Fruit fly (Drosophila melanogaster) whole organism, wandering third instar larva: ENCODE measurements around the gene Tap42.

ENCODE experiments used
- Abd-B ChIP-seq: fragments of >200 bp; optimal IDR thresholded peaks from 2 replicates; lab custom pipeline; 2017; ENCODE audit warnings: missing biosample characterization, missing genetic modification characterization
- CG32264 ChIP-seq: fragments of 200-800 bp; sonication (Bioruptor generic); optimal IDR thresholded peaks from 2 replicates; lab custom pipeline; 2016; ENCODE audit warnings: missing biosample characterization, missing genetic modification characterization
- CG9705 ChIP-seq: fragments of 200-800 bp; sonication (Bioruptor generic); optimal IDR thresholded peaks from 2 replicates; lab custom pipeline; 2018; ENCODE audit warnings: missing biosample characterization, mild to moderate bottlenecking, missing genetic modification characterization
- CrebA ChIP-seq: fragments of 200-800 bp; sonication (Bioruptor generic); optimal IDR thresholded peaks from 2 replicates; lab custom pipeline; 2016; ENCODE audit warnings: missing biosample characterization, mild to moderate bottlenecking, missing genetic modification characterization, borderline replicate concordance
- Dfd ChIP-seq: fragments of >200 bp; optimal IDR thresholded peaks from 2 replicates; lab custom pipeline; 2017; ENCODE audit warnings: missing biosample characterization, missing genetic modification characterization
- Dif ChIP-seq: fragments of 200-275, 200-300 bp; sonication (Bioruptor generic); optimal IDR thresholded peaks from 2 replicates; lab custom pipeline; 2018; ENCODE audit warnings: missing biosample characterization, missing genetic modification characterization; ENCODE audit not compliant: partially characterized antibody
- GATAd ChIP-seq: sonication (Bioruptor generic); optimal IDR thresholded peaks from 2 replicates; lab custom pipeline; 2016; ENCODE audit warnings: missing biosample characterization, missing genetic modification characterization
- HLH106 ChIP-seq: fragments of 200-800 bp; optimal IDR thresholded peaks from 3 replicates; lab custom pipeline; 2019; ENCODE audit warnings: missing biosample characterization, mild to moderate bottlenecking, missing genetic modification characterization, moderate library complexity
- Hnf4 ChIP-seq: fragments of 200-800 bp; sonication (Bioruptor generic); optimal IDR thresholded peaks from 2 replicates; lab custom pipeline; 2016; ENCODE audit warnings: missing biosample characterization, mild to moderate bottlenecking, missing genetic modification characterization
- Hr78 ChIP-seq: fragments of >200 bp; optimal IDR thresholded peaks from 2 replicates; lab custom pipeline; 2017; ENCODE audit warnings: missing biosample characterization, missing genetic modification characterization
- Hr83 ChIP-seq: fragments of 200-300 bp; sonication (Bioruptor generic); optimal IDR thresholded peaks from 2 replicates; lab custom pipeline; 2016; ENCODE audit warnings: missing biosample characterization, mild to moderate bottlenecking, missing genetic modification characterization, moderate library complexity; ENCODE audit not compliant: poor library complexity, severe bottlenecking
- Jra ChIP-seq: sonication (Bioruptor generic); optimal IDR thresholded peaks from 2 replicates; lab custom pipeline; 2016; ENCODE audit warnings: missing biosample characterization, missing genetic modification characterization
- Mio ChIP-seq: sonication (Bioruptor generic); optimal IDR thresholded peaks from 2 replicates; lab custom pipeline; 2016; ENCODE audit warnings: missing biosample characterization, missing genetic modification characterization
- Myc ChIP-seq: fragments of >200 bp; optimal IDR thresholded peaks from 2 replicates; lab custom pipeline; 2017
- N ChIP-seq: fragments of >200 bp; optimal IDR thresholded peaks from 2 replicates; lab custom pipeline; 2018; ENCODE audit warnings: missing biosample characterization, missing external identifiers, missing genetic modification characterization
- OdsH ChIP-seq: fragments of 200-800 bp; sonication (Bioruptor generic); optimal IDR thresholded peaks from 2 replicates; lab custom pipeline; 2016; ENCODE audit warnings: missing biosample characterization, mild to moderate bottlenecking, missing genetic modification characterization
- Rel ChIP-seq, 2 experiments: fragments of 200-800 bp; sonication (Bioruptor generic) in 1 of 2; optimal IDR thresholded peaks; 2 replicates in 1 of 2; 3 replicates in 1 of 2; lab custom pipeline; 2016 to 2019; ENCODE audit warnings: mild to moderate bottlenecking in 2 of 2, missing biosample characterization in 2 of 2, missing genetic modification characterization in 2 of 2, moderate library complexity in 1 of 2
- Sp1 ChIP-seq: fragments of 200-800 bp; sonication (Bioruptor generic); optimal IDR thresholded peaks from 3 replicates; lab custom pipeline; 2019; ENCODE audit warnings: missing biosample characterization, mild to moderate bottlenecking, missing genetic modification characterization, moderate library complexity
- Vsx2 ChIP-seq: fragments of 200-300, 225-300 bp; sonication (Bioruptor generic); optimal IDR thresholded peaks from 2 replicates; lab custom pipeline; 2018; ENCODE audit warnings: missing biosample characterization, missing genetic modification characterization; ENCODE audit not compliant: partially characterized antibody
- br ChIP-seq: fragments of 200-800 bp; sonication (Bioruptor generic); optimal IDR thresholded peaks from 2 replicates; lab custom pipeline; 2016; ENCODE audit warnings: missing biosample characterization, missing genetic modification characterization
- brk ChIP-seq: fragments of 200-800 bp; sonication (Bioruptor generic); optimal IDR thresholded peaks from 2 replicates; lab custom pipeline; 2016; ENCODE audit warnings: missing biosample characterization, mild to moderate bottlenecking, missing genetic modification characterization
- dl ChIP-seq, 2 experiments: fragments of 175-275, 200-275 bp in 1 of 2; fragments of 200-275 bp in 1 of 2; sonication (Bioruptor generic); optimal IDR thresholded peaks; lab custom pipeline; 2018; ENCODE audit warnings: mild to moderate bottlenecking in 2 of 2, missing biosample characterization in 2 of 2, missing genetic modification characterization in 2 of 2, moderate library complexity in 2 of 2; ENCODE audit not compliant: partially characterized antibody in 2 of 2, insufficient read depth in 1 of 2
- dmrt93B ChIP-seq: fragments of 200-800 bp; sonication (Bioruptor generic); optimal IDR thresholded peaks from 2 replicates; lab custom pipeline; 2018; ENCODE audit warnings: missing biosample characterization, mild to moderate bottlenecking, missing genetic modification characterization
- dsf ChIP-seq: sonication (Bioruptor generic); optimal IDR thresholded peaks from 2 replicates; lab custom pipeline; 2016; ENCODE audit warnings: missing biosample characterization, missing genetic modification characterization, borderline replicate concordance
- ey ChIP-seq: fragments of 200-800 bp; sonication (Bioruptor generic); optimal IDR thresholded peaks from 2 replicates; lab custom pipeline; 2016; ENCODE audit warnings: missing biosample characterization, missing genetic modification characterization
- foxo ChIP-seq, 2 experiments: fragments of 200-800 bp; sonication (Bioruptor generic); optimal IDR thresholded peaks; 2 replicates in 1 of 2; 3 replicates in 1 of 2; lab custom pipeline; 2016 to 2017; ENCODE audit warnings: missing biosample characterization in 2 of 2, missing genetic modification characterization in 2 of 2
- fru ChIP-seq: fragments of 200-800 bp; sonication (Bioruptor generic); optimal IDR thresholded peaks from 3 replicates; lab custom pipeline; 2016; ENCODE audit warnings: missing biosample characterization, mild to moderate bottlenecking, missing genetic modification characterization
- h ChIP-seq: fragments of 200-800 bp; sonication (Bioruptor generic); optimal IDR thresholded peaks from 3 replicates; lab custom pipeline; 2016; ENCODE audit warnings: missing biosample characterization, mild to moderate bottlenecking, missing genetic modification characterization
- jim ChIP-seq: fragments of 175-275, 200-325 bp; sonication (Bioruptor generic); optimal IDR thresholded peaks from 2 replicates; lab custom pipeline; 2016; ENCODE audit warnings: missing biosample characterization, mild to moderate bottlenecking, missing genetic modification characterization
- lola ChIP-seq: fragments of >200 bp; optimal IDR thresholded peaks from 2 replicates; lab custom pipeline; 2017; ENCODE audit warnings: missing biosample characterization, missing genetic modification characterization
- pan ChIP-seq: fragments of >200 bp; optimal IDR thresholded peaks from 2 replicates; lab custom pipeline; 2017
- psq ChIP-seq: fragments of 200-800 bp; sonication (Bioruptor generic); optimal IDR thresholded peaks from 3 replicates; lab custom pipeline; 2017; ENCODE audit warnings: missing biosample characterization, mild to moderate bottlenecking, missing genetic modification characterization, moderate library complexity
- rgr ChIP-seq: fragments of 200-800 bp; sonication (Bioruptor generic); optimal IDR thresholded peaks from 3 replicates; lab custom pipeline; 2016; ENCODE audit warnings: missing biosample characterization, mild to moderate bottlenecking, missing genetic modification characterization
- sage ChIP-seq: fragments of 200-800 bp; sonication (Bioruptor generic); optimal IDR thresholded peaks from 2 replicates; lab custom pipeline; 2016; ENCODE audit warnings: missing biosample characterization, mild to moderate bottlenecking, missing genetic modification characterization
- sv ChIP-seq: fragments of 200-800 bp; sonication (Bioruptor generic); optimal IDR thresholded peaks from 3 replicates; lab custom pipeline; 2016; ENCODE audit warnings: missing biosample characterization, missing genetic modification characterization
- tai ChIP-seq: sonication (Bioruptor generic); optimal IDR thresholded peaks from 2 replicates; lab custom pipeline; 2016; ENCODE audit warnings: missing biosample characterization, missing genetic modification characterization
- usp ChIP-seq: fragments of >200 bp; optimal IDR thresholded peaks from 2 replicates; lab custom pipeline; 2017; ENCODE audit warnings: missing biosample characterization, missing genetic modification characterization
- woc ChIP-seq: sonication (Bioruptor generic); optimal IDR thresholded peaks from 2 replicates; lab custom pipeline; 2016; ENCODE audit warnings: missing biosample characterization, mild to moderate bottlenecking, missing genetic modification characterization

Tap42 gene

dm6 chr2L:13373435-13374242 is 6.2 kb downstream of the Tap42 start, which contains the start of the genes Bdp1 and CG6565:
TSS of gene Bdp1 (minus strand) at chr2L:13373890.
TSS of gene CG6565 (plus strand) at chr2L:13374019.
- TF ChIP-seq GATAd (GFP tag; lab: Kevin White, UChicago) (peak; percentile 93), ey (peak; percentile 98), foxo (GFP tag; optimal IDR thresholded peaks at IDR 0.05; lab: Kevin White, UChicago) (peak; percentile 78 to 98), brk (GFP tag; lab: Kevin White, UChicago) (no peak), tai (GFP tag; lab: Kevin White, UChicago) (no peak), rgr (GFP tag; lab: Kevin White, UChicago) (peak; percentile 97), Vsx2 (GFP tag; lab: Kevin White, UChicago) (no peak), sv (GFP tag; lab: Kevin White, UChicago) (peak; percentile 99), Dfd (GFP tag; lab: Kevin White, UChicago) (no peak), CrebA (GFP tag; lab: Kevin White, UChicago) (no peak), dsf (GFP tag; lab: Kevin White, UChicago) (peak; percentile 96), usp (GFP tag; lab: Kevin White, UChicago) (no peak), Sp1 (GFP tag; lab: Kevin White, UChicago) (peak; percentile 95), Mio (GFP tag; lab: Kevin White, UChicago) (peak; percentile 77), Hr83 (peak; percentile 19), Hr78 (GFP tag; lab: Kevin White, UChicago) (no peak), Dif (GFP tag; lab: Kevin White, UChicago) (no peak), Myc (peak; percentile 92), jim (GFP tag; lab: Kevin White, UChicago) (peak; percentile 62), CG9705 (GFP tag; lab: Kevin White, UChicago) (peak; percentile 96), lola (GFP tag; lab: Kevin White, UChicago) (no peak), HLH106 (tag; lab: Kevin White, UChicago) (peak; percentile 96), h (GFP tag; lab: Kevin White, UChicago) (peak; percentile 98), Abd-B (no peak), pan (lab: Kevin White, UChicago) (no peak), fru (GFP tag; lab: Kevin White, UChicago) (peak; percentile 98), CG32264 (GFP tag; lab: Kevin White, UChicago) (peak; percentile 89), OdsH (peak; percentile 96), Rel (GFP tag; optimal IDR thresholded peaks at IDR 0.05; lab: Kevin White, UChicago) (no peak), Rel (tag; optimal IDR thresholded peaks at IDR 0.05; lab: Kevin White, UChicago) (peak; percentile 69), dmrt93B (GFP tag; lab: Kevin White, UChicago) (peak; percentile 98), Jra (GFP tag; lab: Kevin White, UChicago) (peak; percentile 98), psq (GFP tag; lab: Kevin White, UChicago) (peak; percentile 94), dl (GFP tag; optimal IDR thresholded peaks at IDR 0.05; lab: Kevin White, UChicago; ENCODE audit: insufficient read depth in 1 of 2, partially characterized antibody in 2 of 2) (no peak), woc (peak; percentile 99), Hnf4 (GFP tag; lab: Kevin White, UChicago) (peak; percentile 96), N (GFP tag; lab: Kevin White, UChicago) (no peak), sage (GFP tag; lab: Kevin White, UChicago) (no peak), br (GFP tag; lab: Kevin White, UChicago) (peak; percentile 97)

dm6 chr2L:13376086-13376485 is 8.7 kb downstream of the Tap42 start:
- no peak for TF ChIP-seq usp (GFP tag; lab: Kevin White, UChicago)
- no peak for TF ChIP-seq dsf (GFP tag; lab: Kevin White, UChicago)
- TF ChIP-seq Vsx2 (GFP tag; lab: Kevin White, UChicago) = no peak
- TF ChIP-seq Mio (GFP tag; lab: Kevin White, UChicago) = no peak
- no peak for TF ChIP-seq ey
- TF ChIP-seq sv (GFP tag; lab: Kevin White, UChicago) = no peak
- TF ChIP-seq HLH106 (tag; lab: Kevin White, UChicago) = no peak
- no peak for TF ChIP-seq pan (lab: Kevin White, UChicago)
- TF ChIP-seq Sp1 (GFP tag; lab: Kevin White, UChicago) = no peak
- TF ChIP-seq GATAd (GFP tag; lab: Kevin White, UChicago) = no peak
- no peak for TF ChIP-seq h (GFP tag; lab: Kevin White, UChicago)
- no peak for TF ChIP-seq br (GFP tag; lab: Kevin White, UChicago)
- TF ChIP-seq rgr (GFP tag; lab: Kevin White, UChicago) = no peak
